Worm (Caenorhabditis elegans) whole organism, L4 larva: Measurements from ENCODE around the gene idpp-3.

Experiments
- aha-1 ChIP-seq: fragments of 150-350 bp; peaks from one replicate; lab custom pipeline; 2014; ENCODE audit warnings: missing biosample characterization, missing genetic modification characterization
- aly-2 ChIP-seq: sonication (generic microtip); optimal IDR thresholded peaks from 2 replicates; lab custom pipeline; 2018; ENCODE audit warnings: missing biosample characterization, missing genetic modification characterization
- fkh-10 ChIP-seq: fragments of 150-350 bp; optimal IDR thresholded peaks from 2 replicates; lab custom pipeline; 2014; ENCODE audit warnings: missing biosample characterization, missing genetic modification reagents, missing genetic modification characterization
- lir-3 ChIP-seq: sonication (generic microtip); optimal IDR thresholded peaks from 2 replicates; lab custom pipeline; 2016; ENCODE audit warnings: mild to moderate bottlenecking, missing genetic modification characterization, missing compliant biosample characterization
- pha-4 ChIP-seq, 2 experiments: fragments of 150-350 bp in 1 of 2; fragments of 200-800 bp in 1 of 2; sonication (Bioruptor generic) in 1 of 2; IDR thresholded peaks in 1 of 2; optimal IDR thresholded peaks in 1 of 2; 2 replicates each; pipeline versions ENCODE4 v1.3.6 to Lab custom; 2014 to 2022; ENCODE audit warnings: missing genetic modification characterization in 2 of 2, missing genetic modification reagents in 2 of 2, missing biosample characterization in 1 of 2, missing compliant biosample characterization in 1 of 2

DNA sequence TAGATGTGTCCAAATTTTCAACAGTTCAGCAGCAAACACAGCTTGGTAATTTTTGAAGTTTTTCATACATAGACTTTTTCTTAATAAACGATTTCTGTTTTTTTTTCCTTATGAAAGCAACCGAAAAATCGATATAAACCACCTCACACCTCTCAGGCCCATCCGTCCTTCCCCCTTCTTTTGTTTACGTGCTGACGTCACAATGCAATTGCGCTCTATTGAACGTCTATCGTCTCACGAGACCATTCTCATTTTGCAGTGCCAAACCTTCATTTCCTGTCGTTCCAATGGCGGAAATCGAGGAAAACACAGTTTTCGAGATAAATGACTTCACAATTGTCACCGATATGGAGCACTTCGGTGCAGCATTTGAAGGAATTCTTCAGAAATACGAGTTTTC lies 21.9 kb upstream of the idpp-3 start, which contains the start of gene rbg-1:
- TF ChIP-seq pha-4 (GFP tag; IDR thresholded peaks at IDR 0.05; lab: Robert Waterston, UW): no peak
- TF ChIP-seq pha-4 (tag; optimal IDR thresholded peaks at IDR 0.05; lab: Kevin White, UChicago): peak; percentile 98
- peak; percentile 87 for TF ChIP-seq aha-1 (tag; lab: Kevin White, UChicago)
- TF ChIP-seq lir-3 (tag; lab: Kevin White, UChicago): no peak
- TF ChIP-seq aly-2 (tag; lab: Kevin White, UChicago): no peak
- TF ChIP-seq fkh-10 (GFP tag; lab: Kevin White, UChicago): peak; percentile 53
